Worm (Caenorhabditis elegans): Measurements from ENCODE around the gene pho-4.

Gene pho-4

ce11 chrII:5281137-5281536 is 42.9 kb upstream of the pho-4 start:
- no peak for TF ChIP-seq sdz-12 (GFP tag; optimal IDR thresholded peaks at IDR 0.05)
- TF ChIP-seq pqm-1 (tag; optimal IDR thresholded peaks at IDR 0.05): peak; percentile 69
- TF ChIP-seq mes-2 (tag; optimal IDR thresholded peaks at IDR 0.05; ENCODE audit: poor library complexity, severe bottlenecking): peak; percentile 29
- peak; percentile 58 for TF ChIP-seq mep-1 (tag; optimal IDR thresholded peaks at IDR 0.05)
- TF ChIP-seq ceh-20 (GFP tag; IDR thresholded peaks at IDR 0.05): peak; percentile 84
- peak; percentile 98 for TF ChIP-seq aha-1 (tag)
- TF ChIP-seq dve-1 (tag; optimal IDR thresholded peaks at IDR 0.05; ENCODE audit: insufficient read depth): peak; percentile 95
- peak; percentile 37 for TF ChIP-seq hlh-30 (tag; optimal IDR thresholded peaks at IDR 0.05; ENCODE audit: insufficient read depth)
- no peak for TF ChIP-seq saeg-2 (GFP tag; IDR thresholded peaks at IDR 0.05)
- TF ChIP-seq ceh-82 (tag; optimal IDR thresholded peaks at IDR 0.05): no peak
- no peak for TF ChIP-seq attf-4 (tag; optimal IDR thresholded peaks at IDR 0.05)
- no peak for TF ChIP-seq unc-39 (tag; optimal IDR thresholded peaks at IDR 0.05)
- TF ChIP-seq nhr-28 (tag; optimal IDR thresholded peaks at IDR 0.05): peak; percentile 84
- peak in 1 of 2 experiments; percentile 46 for TF ChIP-seq mdl-1 (tag; optimal IDR thresholded peaks at IDR 0.05)
- TF ChIP-seq nhr-102 (tag; optimal IDR thresholded peaks at IDR 0.05): peak; percentile 41
- peak; percentile 20 to 39 for TF ChIP-seq lsy-2 (tag; optimal IDR thresholded peaks at IDR 0.05)
- TF ChIP-seq hlh-11 (tag; optimal IDR thresholded peaks at IDR 0.05): peak; percentile 73
- peak; percentile 97 for TF ChIP-seq php-3 (GFP tag; IDR thresholded peaks at IDR 0.05)
- peak; percentile 63 for TF ChIP-seq dmd-6 (GFP tag; IDR thresholded peaks at IDR 0.05)
- TF ChIP-seq nhr-10 (tag; optimal IDR thresholded peaks at IDR 0.05): peak; percentile 57
- no peak for TF ChIP-seq ama-1 (optimal IDR thresholded peaks at IDR 0.05)
- TF ChIP-seq nhr-48 (tag; optimal IDR thresholded peaks at IDR 0.05): peak; percentile 3
- no peak for TF ChIP-seq rbr-2 (tag; optimal IDR thresholded peaks at IDR 0.05)
- no peak for TF ChIP-seq F44E2.7 (GFP tag; IDR thresholded peaks at IDR 0.05)
- no peak for TF ChIP-seq egl-27 (tag; optimal IDR thresholded peaks at IDR 0.05)
- TF ChIP-seq tra-1 (GFP tag; IDR thresholded peaks at IDR 0.05): peak; percentile 4; the same call in 1 of the 2 replicates
- TF ChIP-seq spr-1 (tag; optimal IDR thresholded peaks at IDR 0.05): no peak
- TF ChIP-seq unc-62 (GFP tag; optimal IDR thresholded peaks at IDR 0.05 in 1 of 2): peak in 1 of 2 experiments; percentile 59
- no peak for TF ChIP-seq unc-62 (tag; optimal IDR thresholded peaks at IDR 0.05)
- no peak for TF ChIP-seq daf-16 (GFP tag; optimal IDR thresholded peaks at IDR 0.05)
- peak; percentile 79 for TF ChIP-seq daf-16 (tag; optimal IDR thresholded peaks at IDR 0.05)
- no peak for TF ChIP-seq ztf-11 (tag; optimal IDR thresholded peaks at IDR 0.05)
- peak; percentile 7 for TF ChIP-seq mxl-3 (GFP tag; optimal IDR thresholded peaks at IDR 0.05)
- TF ChIP-seq hif-1 (tag; optimal IDR thresholded peaks at IDR 0.05): peak in 1 of 2 experiments; percentile 61

ce11 chrII:5277780-5278179 is 39.5 kb upstream of the pho-4 start:
- TF ChIP-seq ces-1 (GFP tag; optimal IDR thresholded peaks at IDR 0.05) (no peak), aha-1 (tag) (no peak), zip-11 (GFP tag; IDR thresholded peaks at IDR 0.05) (no peak), mdt-29 (GFP tag; IDR thresholded peaks at IDR 0.05) (no peak), vab-7 (GFP tag; IDR thresholded peaks at IDR 0.05) (no peak), cey-2 (tag; optimal IDR thresholded peaks at IDR 0.05; ENCODE audit: borderline replicate concordance, insufficient read depth) (no peak), dve-1 (tag; optimal IDR thresholded peaks at IDR 0.05; ENCODE audit: insufficient read depth) (peak; percentile 25), zfp-2 (tag; optimal IDR thresholded peaks at IDR 0.05) (no peak), D1046.2 (GFP tag; IDR thresholded peaks at IDR 0.05) (no peak), ZK546.5 (tag; optimal IDR thresholded peaks at IDR 0.05) (no peak), tra-1 (GFP tag; IDR thresholded peaks at IDR 0.05) (no peak), ceh-32 (tag; optimal IDR thresholded peaks at IDR 0.05; ENCODE audit: poor library complexity) (no peak), ztf-7 (tag; optimal IDR thresholded peaks at IDR 0.05) (no peak), egl-27 (tag; optimal IDR thresholded peaks at IDR 0.05) (no peak), Y5F2A.4 (GFP tag; optimal IDR thresholded peaks at IDR 0.05) (no peak), F26F4.8 (GFP tag; conservative IDR thresholded peaks at IDR 0.05) (no peak), nhr-77 (tag; optimal IDR thresholded peaks at IDR 0.05) (peak; percentile 26), spr-1 (tag; optimal IDR thresholded peaks at IDR 0.05) (no peak), ama-1 (optimal IDR thresholded peaks at IDR 0.05) (peak; percentile 25), T20F7.1 (GFP tag; optimal IDR thresholded peaks at IDR 0.05) (no peak), lim-7 (GFP tag; IDR thresholded peaks at IDR 0.05) (no peak), zfp-3 (GFP tag; conservative IDR thresholded peaks at IDR 0.05) (peak; percentile 82), F49E8.2 (tag; optimal IDR thresholded peaks at IDR 0.05; ENCODE audit: borderline replicate concordance) (no peak), saeg-2 (GFP tag; IDR thresholded peaks at IDR 0.05) (no peak), daf-16 (GFP tag; optimal IDR thresholded peaks at IDR 0.05) (no peak), daf-16 (tag; optimal IDR thresholded peaks at IDR 0.05) (no peak)
